Worm (Caenorhabditis elegans): ENCODE measurements around the gene dsh-2.

dsh-2 gene

ce11 chrII:5086143-5086542, 5.2 kb upstream of the dsh-2 start:
- TF ChIP-seq vab-15 (tag; optimal IDR thresholded peaks at IDR 0.05) (no peak), sox-4 (tag; optimal IDR thresholded peaks at IDR 0.05) (no peak), elt-2 (tag; optimal IDR thresholded peaks at IDR 0.05) (peak; percentile 91), C16A3.4 (tag; optimal IDR thresholded peaks at IDR 0.05) (no peak)

DNA sequence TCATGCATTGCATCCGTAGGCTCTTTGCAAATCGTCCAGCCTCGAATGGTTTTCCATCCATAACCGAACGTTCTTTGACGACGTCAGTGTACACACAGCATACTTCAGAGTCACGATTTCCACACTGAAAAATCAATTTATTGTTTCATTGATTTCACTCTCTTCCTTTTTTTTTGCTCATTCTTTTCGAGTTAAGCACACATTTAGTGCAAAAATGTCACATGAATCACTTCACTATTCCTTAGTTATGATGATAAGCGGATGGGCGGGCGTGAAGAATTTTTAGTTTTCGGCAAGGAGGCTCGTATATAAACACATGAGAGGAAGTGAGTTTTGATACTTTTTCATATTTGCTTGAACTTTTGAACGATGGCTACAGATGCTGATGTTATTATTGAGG, 4.5 kb upstream of the dsh-2 start, which contains the start of gene txt-9:
TSS of gene txt-9 (plus strand) at position 336 of the 400 bp plus-strand sequence.
- TF ChIP-seq elt-2 (tag; optimal IDR thresholded peaks at IDR 0.05) (peak; percentile 62), ama-1 (optimal IDR thresholded peaks at IDR 0.05) (no peak), lin-35 (GFP tag; optimal IDR thresholded peaks at IDR 0.05) (peak in 1 of 2 experiments; percentile 13)

DNA sequence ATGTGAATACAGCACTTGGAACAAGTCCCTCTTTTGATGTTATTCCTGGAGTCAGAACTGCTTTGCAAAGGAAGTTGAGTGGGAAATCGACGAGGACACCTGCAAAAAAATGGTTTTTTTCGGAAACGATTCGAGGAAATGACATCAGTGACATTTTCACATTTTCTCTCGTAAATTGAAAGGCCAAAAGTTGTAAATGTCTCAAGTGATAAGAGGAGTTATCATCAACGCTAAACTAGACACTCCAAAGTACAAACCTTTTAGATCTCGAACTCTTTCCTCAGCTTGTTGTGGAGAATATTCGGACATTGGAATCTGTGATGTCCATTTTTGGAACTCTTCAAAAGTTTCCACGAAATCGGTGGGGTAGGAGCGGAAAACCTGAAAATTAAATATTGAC, 3.3 kb upstream of the dsh-2 start:
- TF ChIP-seq mef-2 (tag; optimal IDR thresholded peaks at IDR 0.05) (no peak), efl-1 (optimal IDR thresholded peaks at IDR 0.05) (no peak), efl-1 (GFP tag; optimal IDR thresholded peaks at IDR 0.05 in 1 of 2) (peak in 1 of 2 experiments; percentile 24), unc-86 (tag; optimal IDR thresholded peaks at IDR 0.05) (no peak), elt-2 (tag; optimal IDR thresholded peaks at IDR 0.05) (peak; percentile 52)

DNA sequence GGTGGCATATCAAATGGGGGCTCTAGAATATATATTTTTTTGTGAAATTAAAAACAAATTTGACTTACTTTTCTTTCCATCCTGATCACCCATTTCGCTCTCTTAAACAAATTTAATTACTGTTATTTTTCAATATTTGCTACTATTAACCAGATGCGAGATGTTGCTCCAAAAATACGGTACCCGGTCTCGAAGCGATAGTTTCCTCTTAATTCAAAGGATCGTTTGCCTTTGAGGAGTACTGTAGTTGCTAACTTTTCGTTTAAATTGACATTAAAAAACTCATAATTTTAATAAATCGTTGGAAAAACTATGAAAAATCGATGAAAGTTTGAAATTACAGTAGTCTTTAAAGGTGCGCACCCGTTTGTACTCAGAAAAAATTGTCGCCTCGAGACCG, 2.4 kb upstream of the dsh-2 start, which contains the start of gene C04G6.4:
TSS of gene C04G6.4 (minus strand) at position 101 of the 400 bp plus-strand sequence.
- TF ChIP-seq alr-1 (tag; optimal IDR thresholded peaks at IDR 0.05; ENCODE audit: borderline replicate concordance) = no peak
- no peak for TF ChIP-seq lin-13 (GFP tag; optimal IDR thresholded peaks at IDR 0.05)
- no peak for TF ChIP-seq nhr-71 (tag; optimal IDR thresholded peaks at IDR 0.05)
- TF ChIP-seq ets-5 (GFP tag; IDR thresholded peaks at IDR 0.05) = no peak
- no peak for TF ChIP-seq tlp-1 (tag; optimal IDR thresholded peaks at IDR 0.05)
- no peak for TF ChIP-seq jun-1 (tag; optimal IDR thresholded peaks at IDR 0.05)
- TF ChIP-seq snu-23 (GFP tag; optimal IDR thresholded peaks at IDR 0.05) = no peak
- no peak for TF ChIP-seq hlh-4 (tag; optimal IDR thresholded peaks at IDR 0.05)
- no peak for TF ChIP-seq vab-15 (tag; optimal IDR thresholded peaks at IDR 0.05)
- TF ChIP-seq nhr-47 (tag; optimal IDR thresholded peaks at IDR 0.05) = no peak

ce11 chrII:5071265-5071664, 9.7 kb downstream of the dsh-2 start, which contains the start of gene C27A2.7:
Gene C27A2.7 (minus strand): TSS chrII:5071365.
- TF ChIP-seq nhr-85 (tag) (no peak), ceh-8 (GFP tag; optimal IDR thresholded peaks at IDR 0.05) (no peak), grh-1 (GFP tag; IDR thresholded peaks at IDR 0.05) (no peak), blmp-1 (tag; optimal IDR thresholded peaks at IDR 0.05) (no peak), elt-2 (tag; optimal IDR thresholded peaks at IDR 0.05) (no peak), tbx-2 (tag; optimal IDR thresholded peaks at IDR 0.05) (no peak)

ce11 chrII:5069525-5069924, 11.4 kb downstream of the dsh-2 start, which contains the start of gene idpb-2:
Gene idpb-2 (minus strand): TSS chrII:5069625.
- no peak for TF ChIP-seq zag-1 (tag; optimal IDR thresholded peaks at IDR 0.05)
- TF ChIP-seq swsn-7 (tag; optimal IDR thresholded peaks at IDR 0.05) = no peak
- no peak for TF ChIP-seq nhr-20 (tag; optimal IDR thresholded peaks at IDR 0.05)
- TF ChIP-seq fos-1 (tag; optimal IDR thresholded peaks at IDR 0.05) = no peak
- no peak for TF ChIP-seq irx-1 (tag; optimal IDR thresholded peaks at IDR 0.05)
- no peak for TF ChIP-seq egl-27 (tag; optimal IDR thresholded peaks at IDR 0.05)

- TF ChIP-seq fkh-8 (tag; optimal IDR thresholded peaks at IDR 0.05) (peak; percentile 76), alr-1 (tag; optimal IDR thresholded peaks at IDR 0.05; ENCODE audit: borderline replicate concordance) (no peak), ceh-8 (GFP tag; optimal IDR thresholded peaks at IDR 0.05) (no peak), rnt-1 (tag; optimal IDR thresholded peaks at IDR 0.05) (no peak), zip-4 (GFP tag; optimal IDR thresholded peaks at IDR 0.05) (no peak), mdl-1 (tag; optimal IDR thresholded peaks at IDR 0.05) (no peak), egl-13 (tag; optimal IDR thresholded peaks at IDR 0.05) (peak; percentile 42), lin-39 (tag; optimal IDR thresholded peaks at IDR 0.05) (no peak), unc-30 (tag; optimal IDR thresholded peaks at IDR 0.05) (no peak), snu-23 (GFP tag; optimal IDR thresholded peaks at IDR 0.05) (no peak), zag-1 (tag; optimal IDR thresholded peaks at IDR 0.05) (no peak), dsc-1 (tag; optimal IDR thresholded peaks at IDR 0.05) (peak; percentile 64)
Observed at ce11 chrII:5067927-5068326, 13.0 kb downstream of the dsh-2 start, which contains the start of gene C27A2.8. Gene C27A2.8 (minus strand): TSS chrII:5068043.
